Worm (Caenorhabditis elegans) whole organism, L3 larva: ENCODE measurements around the gene R07E5.4.

Experiments used
- R02D3.7 ChIP-seq: fragments of 150-350 bp; optimal IDR thresholded peaks from 2 replicates; lab custom pipeline; 2014; ENCODE audit warnings: missing biosample characterization, missing genetic modification characterization
- ceh-82 ChIP-seq: fragments of 150-350 bp; optimal IDR thresholded peaks from 2 replicates; lab custom pipeline; 2014; ENCODE audit warnings: missing biosample characterization, missing genetic modification characterization
- egl-27 ChIP-seq: sonication (generic microtip); optimal IDR thresholded peaks from 4 replicates; lab custom pipeline; 2017; ENCODE audit warnings: missing biosample characterization, missing genetic modification reagents, missing genetic modification characterization
- elt-1 ChIP-seq: fragments of 150-350 bp; optimal IDR thresholded peaks from 2 replicates; lab custom pipeline; 2014; ENCODE audit warnings: missing biosample characterization, missing genetic modification characterization
- mdl-1 ChIP-seq: fragments of 150-350 bp; optimal IDR thresholded peaks from 2 replicates; lab custom pipeline; 2014; ENCODE audit warnings: missing biosample characterization, missing genetic modification characterization
- nfya-1 ChIP-seq: sonication (generic microtip); optimal IDR thresholded peaks from 2 replicates; lab custom pipeline; 2017; ENCODE audit warnings: missing genetic modification characterization, mild to moderate bottlenecking, missing compliant biosample characterization, antibody characterized with exemption, moderate library complexity; ENCODE audit not compliant: insufficient read depth
- nhr-12 ChIP-seq: fragments of 150-350 bp; optimal IDR thresholded peaks from 2 replicates; lab custom pipeline; 2014; ENCODE audit warnings: missing biosample characterization, missing genetic modification characterization
- nhr-237 ChIP-seq: fragments of 150-350 bp; optimal IDR thresholded peaks from 2 replicates; lab custom pipeline; 2014; ENCODE audit warnings: missing biosample characterization, missing genetic modification characterization
- nhr-28 ChIP-seq: fragments of 150-350 bp; optimal IDR thresholded peaks from 2 replicates; lab custom pipeline; 2014; ENCODE audit warnings: missing biosample characterization, missing genetic modification characterization
- pqm-1 ChIP-seq: fragments of 150-350 bp; optimal IDR thresholded peaks from 2 replicates; lab custom pipeline; 2017; ENCODE audit warnings: missing biosample characterization, missing genetic modification characterization, inconsistent platforms
- unc-62 ChIP-seq: fragments of 150-350 bp; sonication (generic microtip); optimal IDR thresholded peaks from 4 replicates; lab custom pipeline; 2014; ENCODE audit warnings: missing biosample characterization, missing genetic modification reagents, missing genetic modification characterization

DNA sequence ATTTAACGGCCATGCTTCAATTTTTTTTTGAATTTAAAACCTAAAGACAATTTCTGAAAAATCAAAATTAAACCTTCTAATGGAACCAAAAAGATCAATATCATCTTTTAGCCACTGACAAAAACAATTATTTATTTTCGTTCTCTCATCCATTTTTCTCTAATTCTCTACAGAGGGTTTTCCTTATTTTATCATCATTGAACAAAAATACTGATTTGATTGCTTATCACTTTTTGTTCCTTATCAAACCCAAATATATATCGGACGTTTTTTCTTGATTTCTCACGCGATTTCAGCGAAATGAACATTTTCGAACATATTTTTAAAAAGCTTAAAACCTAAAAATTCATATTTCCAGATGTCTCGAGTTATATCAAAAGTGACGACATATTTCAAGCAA lies 18.5 kb downstream of the R07E5.4 start, which contains the start of gene mpc-1:
- no peak for TF ChIP-seq egl-27 (tag; lab: Kevin White, UChicago)
- no peak for TF ChIP-seq unc-62
- TF ChIP-seq elt-1 = no peak
- TF ChIP-seq nhr-28 (tag; lab: Kevin White, UChicago) = no peak
- TF ChIP-seq mdl-1 (tag; lab: Kevin White, UChicago) = no peak
- no peak for TF ChIP-seq R02D3.7 (tag; lab: Kevin White, UChicago)
- peak; percentile 95 for TF ChIP-seq pqm-1 (tag; lab: Kevin White, UChicago)
- no peak for TF ChIP-seq nhr-237 (tag; lab: Kevin White, UChicago)
- TF ChIP-seq nhr-12 = no peak
- no peak for TF ChIP-seq nfya-1 (tag; lab: Kevin White, UChicago)
- no peak for TF ChIP-seq ceh-82
